Worm (Caenorhabditis elegans): ENCODE results near the gene C49A9.2.

ce11 chrIV:6213403-6213802, 11.8 kb upstream of the C49A9.2 start, which contains the start of gene C49A9.5:
- TF ChIP-seq him-1 (tag; optimal IDR thresholded peaks at IDR 0.05) (no peak), dao-5 (tag; optimal IDR thresholded peaks at IDR 0.05) (no peak)
